Worm (Caenorhabditis elegans): ENCODE measurements around the gene ced-3.

The ced-3 gene

ce11 chrIV:13231393-13231792, 27.5 kb upstream of the ced-3 start (continued):
- TF ChIP-seq nhr-90 (tag; optimal IDR thresholded peaks at IDR 0.05; ENCODE audit: poor library complexity), result no peak
- TF ChIP-seq C04F5.9 (tag; optimal IDR thresholded peaks at IDR 0.05), result no peak
- no peak for TF ChIP-seq fos-1 (tag; optimal IDR thresholded peaks at IDR 0.05)
- TF ChIP-seq dsc-1 (tag; optimal IDR thresholded peaks at IDR 0.05), result no peak
- peak; percentile 39 for TF ChIP-seq lin-15B (tag; optimal IDR thresholded peaks at IDR 0.05)
- no peak for TF ChIP-seq grh-1 (GFP tag; IDR thresholded peaks at IDR 0.05)
- TF ChIP-seq Y116A8C.19 (tag; optimal IDR thresholded peaks at IDR 0.05; ENCODE audit: borderline replicate concordance), result no peak
- TF ChIP-seq egl-27 (tag; optimal IDR thresholded peaks at IDR 0.05), result no peak
- peak; percentile 51 to 59 for TF ChIP-seq efl-1 (optimal IDR thresholded peaks at IDR 0.05)
- TF ChIP-seq efl-1 (GFP tag; optimal IDR thresholded peaks at IDR 0.05 in 1 of 2), result peak; percentile 65 to 82
- no peak for TF ChIP-seq nhr-19 (GFP tag; conservative IDR thresholded peaks at IDR 0.05)
- peak; percentile 1 for TF ChIP-seq nhr-47 (tag; optimal IDR thresholded peaks at IDR 0.05)
- no peak for TF ChIP-seq lir-3 (tag; optimal IDR thresholded peaks at IDR 0.05; ENCODE audit: poor library complexity)
- no peak for TF ChIP-seq lin-14 (GFP tag; optimal IDR thresholded peaks at IDR 0.05)
- no peak for TF ChIP-seq nhr-237 (tag; optimal IDR thresholded peaks at IDR 0.05)
- TF ChIP-seq lsy-2 (tag; optimal IDR thresholded peaks at IDR 0.05), result peak; percentile 95 to 99
- TF ChIP-seq aly-2 (tag; optimal IDR thresholded peaks at IDR 0.05), result no peak
- no peak for TF ChIP-seq nhr-12 (tag; optimal IDR thresholded peaks at IDR 0.05)
- TF ChIP-seq ces-1 (GFP tag; optimal IDR thresholded peaks at IDR 0.05), result no peak
- TF ChIP-seq mef-2 (tag; optimal IDR thresholded peaks at IDR 0.05), result no peak
- TF ChIP-seq lin-35 (GFP tag; optimal IDR thresholded peaks at IDR 0.05), result peak; percentile 51 to 77
- TF ChIP-seq sptf-1 (tag; optimal IDR thresholded peaks at IDR 0.05), result no peak
- no peak for TF ChIP-seq aha-1 (tag; optimal IDR thresholded peaks at IDR 0.05)
- no peak for TF ChIP-seq elt-2 (tag; optimal IDR thresholded peaks at IDR 0.05)
- TF ChIP-seq mdl-1 (tag; optimal IDR thresholded peaks at IDR 0.05), result no peak
- TF ChIP-seq blmp-1 (tag; optimal IDR thresholded peaks at IDR 0.05), result peak; percentile 63
- TF ChIP-seq ets-5 (GFP tag; IDR thresholded peaks at IDR 0.05), result no peak
- TF ChIP-seq nhr-77 (tag; optimal IDR thresholded peaks at IDR 0.05), result no peak
- no peak for TF ChIP-seq efl-3 (GFP tag; optimal IDR thresholded peaks at IDR 0.05)
- no peak for TF ChIP-seq xbp-1 (tag; optimal IDR thresholded peaks at IDR 0.05)
- TF ChIP-seq fkh-8 (tag; optimal IDR thresholded peaks at IDR 0.05), result peak; percentile 34
- no peak for TF ChIP-seq pax-3 (tag; optimal IDR thresholded peaks at IDR 0.05)
- TF ChIP-seq ceh-63 (GFP tag; optimal IDR thresholded peaks at IDR 0.05), result no peak
- TF ChIP-seq ama-1 (optimal IDR thresholded peaks at IDR 0.05), result no peak
- TF ChIP-seq rnt-1 (tag; optimal IDR thresholded peaks at IDR 0.05), result no peak
- TF ChIP-seq snpc-4 (tag; optimal IDR thresholded peaks at IDR 0.05), result no peak
- TF ChIP-seq isw-1 (GFP tag; IDR thresholded peaks at IDR 0.05), result no peak
- TF ChIP-seq elt-3 (tag; optimal IDR thresholded peaks at IDR 0.05), result no peak
- peak in 1 of 3 experiments; percentile 37 for TF ChIP-seq ceh-82 (tag; optimal IDR thresholded peaks at IDR 0.05)
- no peak for TF ChIP-seq sox-4 (tag; optimal IDR thresholded peaks at IDR 0.05)
- no peak for TF ChIP-seq unc-98 (GFP tag; IDR thresholded peaks at IDR 0.05)
- no peak for TF ChIP-seq egl-13 (tag; optimal IDR thresholded peaks at IDR 0.05)
- TF ChIP-seq skn-1 (tag; optimal IDR thresholded peaks at IDR 0.05), result peak; percentile 6
- TF ChIP-seq C34B4.2 (tag; optimal IDR thresholded peaks at IDR 0.05), result no peak
- TF ChIP-seq ztf-11 (tag; optimal IDR thresholded peaks at IDR 0.05), result no peak
- TF ChIP-seq mab-9 (GFP tag; IDR thresholded peaks at IDR 0.05), result no peak
- TF ChIP-seq ceh-8 (GFP tag; optimal IDR thresholded peaks at IDR 0.05), result no peak
- TF ChIP-seq unc-130 (tag; optimal IDR thresholded peaks at IDR 0.05), result peak; percentile 79
- no peak for TF ChIP-seq zip-4 (GFP tag; optimal IDR thresholded peaks at IDR 0.05)
- TF ChIP-seq nhr-76 (tag; optimal IDR thresholded peaks at IDR 0.05), result no peak
- TF ChIP-seq ceh-88 (GFP tag; IDR thresholded peaks at IDR 0.05), result no peak
- TF ChIP-seq lin-13 (GFP tag; optimal IDR thresholded peaks at IDR 0.05), result no peak
- TF ChIP-seq hlh-4 (tag; optimal IDR thresholded peaks at IDR 0.05), result no peak
- TF ChIP-seq zag-1 (tag; optimal IDR thresholded peaks at IDR 0.05), result no peak

Data from whole organism, L1 larva.